Fruit fly (Drosophila melanogaster) whole organism, wandering third instar larva: ENCODE results near the gene trio.

Experiments used
- CrebA ChIP-seq: fragments of 200-800 bp; sonication (Bioruptor generic); optimal IDR thresholded peaks from 2 replicates; lab custom pipeline; 2016; ENCODE audit warnings: missing biosample characterization, mild to moderate bottlenecking, missing genetic modification characterization, borderline replicate concordance
- psq ChIP-seq: fragments of 200-800 bp; sonication (Bioruptor generic); optimal IDR thresholded peaks from 3 replicates; lab custom pipeline; 2017; ENCODE audit warnings: missing biosample characterization, mild to moderate bottlenecking, missing genetic modification characterization, moderate library complexity

DNA sequence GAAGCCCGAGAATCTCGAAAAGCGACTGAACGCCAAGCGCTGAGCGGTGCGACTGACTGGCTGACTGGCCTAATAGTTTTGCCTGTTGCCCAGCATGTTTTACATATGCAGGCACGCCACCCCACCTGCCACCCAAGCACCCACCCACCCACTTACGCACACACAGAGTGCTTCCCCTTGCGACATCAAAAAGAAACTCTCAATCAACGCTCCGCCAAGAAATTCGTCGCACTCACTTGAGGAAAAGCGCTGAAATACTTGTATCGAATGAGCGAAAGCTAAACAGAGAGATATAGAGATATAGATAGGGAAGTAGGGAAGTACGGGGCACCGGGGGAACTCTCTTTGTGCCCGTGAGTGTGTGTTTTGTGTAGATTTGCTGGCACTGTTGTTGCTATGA lies 34.1 kb downstream of the trio start:
- TF ChIP-seq psq (no peak), CrebA (GFP tag; lab: Kevin White, UChicago) (no peak)
